Fruit fly (Drosophila melanogaster) whole organism, embryonic: ENCODE data around the gene Prp5.

ENCODE experiments used
- BEAF-32 ChIP-seq: fragments of 200-800 bp; sonication (Bioruptor generic); optimal IDR thresholded peaks from 3 replicates; lab custom pipeline; 2017; ENCODE audit warnings: missing biosample characterization, missing genetic modification characterization, mild to moderate bottlenecking, moderate library complexity, missing genetic modification reagents
- CG11723 ChIP-seq: fragments of 200-800 bp; sonication (Bioruptor generic); optimal IDR thresholded peaks from 2 replicates; lab custom pipeline; 2017; ENCODE audit warnings: missing biosample characterization, mild to moderate bottlenecking, missing genetic modification characterization
- CG12769 ChIP-seq: fragments of 200-800 bp; sonication (Bioruptor generic); optimal IDR thresholded peaks from 2 replicates; lab custom pipeline; 2019; ENCODE audit warnings: missing biosample characterization, mild to moderate bottlenecking, missing genetic modification characterization, moderate library complexity
- CG13287 ChIP-seq: fragments of 200-800 bp; sonication (Bioruptor generic); IDR thresholded peaks from 2 replicates; pipeline ENCODE4 v1.3.6; 2022; ENCODE audit warnings: missing biosample characterization, missing genetic modification characterization; ENCODE audit not compliant: partially characterized antibody
- CG14667 ChIP-seq: fragments of 200-800 bp; sonication (Bioruptor generic); IDR thresholded peaks from 2 replicates; pipeline ENCODE4 v1.3.6; 2022; ENCODE audit warnings: missing biosample characterization, missing genetic modification characterization
- CG14860 ChIP-seq: fragments of 200-800 bp; sonication (Bioruptor generic); IDR thresholded peaks from 3 replicates; pipeline ENCODE4 v1.3.6; 2022; ENCODE audit warnings: missing biosample characterization, missing genetic modification characterization; ENCODE audit not compliant: partially characterized antibody
- CG16815 ChIP-seq: fragments of 200-800 bp; sonication (Bioruptor generic); optimal IDR thresholded peaks from 3 replicates; lab custom pipeline; 2017; ENCODE audit warnings: missing biosample characterization, mild to moderate bottlenecking, missing genetic modification characterization
- CG18262 ChIP-seq: fragments of 200-800 bp; optimal IDR thresholded peaks from 3 replicates; lab custom pipeline; 2019; ENCODE audit warnings: missing biosample characterization, mild to moderate bottlenecking, missing genetic modification characterization, moderate library complexity
- CG30403 ChIP-seq: fragments of 200-800 bp; sonication (Bioruptor generic); optimal IDR thresholded peaks from 3 replicates; lab custom pipeline; 2016; ENCODE audit warnings: missing biosample characterization, missing genetic modification characterization
- CG6254 ChIP-seq: fragments of 200-800 bp; sonication (Bioruptor generic); optimal IDR thresholded peaks from 3 replicates; lab custom pipeline; 2017; ENCODE audit warnings: mild to moderate bottlenecking, missing biosample characterization, missing genetic modification reagents, missing genetic modification characterization
- CG6272 ChIP-seq: fragments of 200-800 bp; sonication (Bioruptor generic); IDR thresholded peaks from 2 replicates; pipeline ENCODE4 v1.3.6; 2022; ENCODE audit warnings: missing biosample characterization, missing genetic modification characterization
- CG7963 ChIP-seq: fragments of 200-800 bp; sonication (Bioruptor generic); IDR thresholded peaks from 3 replicates; pipeline ENCODE4 v1.3.6; 2022; ENCODE audit warnings: missing biosample characterization, missing genetic modification characterization; ENCODE audit not compliant: partially characterized antibody
- CG8765 ChIP-seq: fragments of 200-800 bp; sonication (Bioruptor generic); IDR thresholded peaks from 2 replicates; pipeline ENCODE4 v1.3.6; 2022; ENCODE audit warnings: missing biosample characterization, missing genetic modification characterization
- CkIIα-i1 ChIP-seq: fragments of 200-800 bp; sonication (Bioruptor generic); IDR thresholded peaks from 2 replicates; pipeline ENCODE4 v1.3.6; 2022; ENCODE audit warnings: missing biosample characterization, missing genetic modification characterization
- CoRest ChIP-seq: fragments of 200-800 bp; sonication (Bioruptor generic); optimal IDR thresholded peaks from 3 replicates; lab custom pipeline; 2018; ENCODE audit warnings: missing biosample characterization, mild to moderate bottlenecking, missing genetic modification characterization, moderate library complexity
- Dad ChIP-seq: fragments of 200-800 bp; sonication (Bioruptor generic); optimal IDR thresholded peaks from 3 replicates; lab custom pipeline; 2016; ENCODE audit warnings: missing biosample characterization, missing genetic modification characterization
- Dll ChIP-seq: fragments of 200-800 bp; sonication (Bioruptor generic); IDR thresholded peaks from 4 replicates; pipeline ENCODE4 v1.3.6; 2022; ENCODE audit warnings: missing biosample characterization, missing genetic modification characterization; ENCODE audit not compliant: partially characterized antibody
- Doc3 ChIP-seq: fragments of 200-800 bp; sonication (Bioruptor generic); IDR thresholded peaks from 3 replicates; pipeline ENCODE4 v1.3.6; 2022; ENCODE audit warnings: missing biosample characterization, missing genetic modification characterization; ENCODE audit not compliant: partially characterized antibody
- Dref ChIP-seq: fragments of 200-800 bp; sonication (Bioruptor generic); IDR thresholded peaks from 2 replicates; pipeline ENCODE4 v1.3.6; 2022; ENCODE audit warnings: missing biosample characterization, missing genetic modification characterization
- Ets97D ChIP-seq: fragments of 200-800 bp; sonication (Bioruptor generic); optimal IDR thresholded peaks from 3 replicates; lab custom pipeline; 2016; ENCODE audit warnings: missing biosample characterization, missing genetic modification characterization
- Hmx ChIP-seq: fragments of 200-800 bp; sonication (Bioruptor generic); optimal IDR thresholded peaks from 2 replicates; lab custom pipeline; 2016; ENCODE audit warnings: missing biosample characterization, missing genetic modification characterization
- Hr51 ChIP-seq, 2 experiments: fragments of 200-800 bp; sonication (Bioruptor generic); optimal IDR thresholded peaks; 2 replicates in 1 of 2; 3 replicates in 1 of 2; lab custom pipeline; 2016 to 2018; ENCODE audit warnings: missing biosample characterization in 2 of 2, missing genetic modification characterization in 2 of 2, mild to moderate bottlenecking in 1 of 2, moderate library complexity in 1 of 2
- MESR4 ChIP-seq: fragments of 200-800 bp; sonication (Bioruptor generic); optimal IDR thresholded peaks from 2 replicates; lab custom pipeline; 2018; ENCODE audit warnings: missing biosample characterization, mild to moderate bottlenecking, missing genetic modification characterization, moderate library complexity
- NFAT ChIP-seq: fragments of 200-800 bp; sonication (Bioruptor generic); IDR thresholded peaks from 2 replicates; pipeline ENCODE4 v1.3.6; 2022; ENCODE audit warnings: missing biosample characterization, missing genetic modification characterization
- Nf-YA ChIP-seq: fragments of 200-800 bp; sonication (Bioruptor generic); IDR thresholded peaks from 2 replicates; pipeline ENCODE4 v1.3.6; 2022; ENCODE audit warnings: missing biosample characterization, missing genetic modification characterization
- NfI ChIP-seq: fragments of 200-800 bp; sonication (Bioruptor generic); optimal IDR thresholded peaks from 3 replicates; lab custom pipeline; 2018; ENCODE audit warnings: missing biosample characterization, mild to moderate bottlenecking, missing genetic modification characterization, moderate library complexity
- Sry-δ ChIP-seq: fragments of 200-800 bp; sonication (Bioruptor generic); optimal IDR thresholded peaks from 2 replicates; lab custom pipeline; 2016; ENCODE audit warnings: missing biosample characterization, missing genetic modification characterization
- Xbp1 ChIP-seq: fragments of 200-800 bp; sonication (Bioruptor generic); optimal IDR thresholded peaks from 3 replicates; lab custom pipeline; 2016; ENCODE audit warnings: missing biosample characterization, mild to moderate bottlenecking, missing genetic modification characterization
- ab ChIP-seq: fragments of 200-800 bp; sonication (Bioruptor generic); optimal IDR thresholded peaks from 2 replicates; lab custom pipeline; 2016; ENCODE audit warnings: missing biosample characterization, missing genetic modification characterization
- bbx ChIP-seq: fragments of 200-800 bp; sonication (Bioruptor generic); IDR thresholded peaks from 2 replicates; pipeline ENCODE4 v1.3.6; 2022; ENCODE audit warnings: missing biosample characterization, missing genetic modification characterization; ENCODE audit not compliant: partially characterized antibody
- btn ChIP-seq: fragments of 200-800 bp; sonication (Bioruptor generic); optimal IDR thresholded peaks from 2 replicates; lab custom pipeline; 2016; ENCODE audit warnings: missing biosample characterization, missing genetic modification characterization
- cad ChIP-seq: fragments of >200 bp; optimal IDR thresholded peaks from 2 replicates; lab custom pipeline; 2017; ENCODE audit warnings: missing biosample characterization, missing genetic modification characterization
- crc ChIP-seq: fragments of 200-800 bp; sonication (Bioruptor generic); optimal IDR thresholded peaks from 2 replicates; lab custom pipeline; 2016; ENCODE audit warnings: missing biosample characterization, missing genetic modification characterization
- gt ChIP-seq: fragments of 200-800 bp; sonication (Bioruptor generic); IDR thresholded peaks from 2 replicates; pipeline ENCODE4 v1.3.6; 2022; ENCODE audit warnings: missing biosample characterization, missing genetic modification characterization
- ham ChIP-seq: fragments of 200-800 bp; sonication (Bioruptor generic); IDR thresholded peaks from 2 replicates; pipeline ENCODE4 v1.3.6; 2022; ENCODE audit warnings: missing biosample characterization, missing genetic modification characterization
- hb ChIP-seq: fragments of 200-800 bp; sonication (Bioruptor generic); IDR thresholded peaks from 3 replicates; pipeline ENCODE4 v1.3.6; 2022; ENCODE audit warnings: missing biosample characterization, missing genetic modification characterization; ENCODE audit not compliant: partially characterized antibody
- knrl ChIP-seq: fragments of 200-800 bp; sonication (Bioruptor generic); IDR thresholded peaks from 3 replicates; pipeline ENCODE4 v1.3.6; 2022; ENCODE audit warnings: missing biosample characterization, missing genetic modification characterization; ENCODE audit not compliant: partially characterized antibody
- lab ChIP-seq: fragments of 200-800 bp; sonication (Bioruptor generic); optimal IDR thresholded peaks from 3 replicates; lab custom pipeline; 2017; ENCODE audit warnings: missing biosample characterization, missing genetic modification characterization, mild to moderate bottlenecking, moderate library complexity, missing genetic modification reagents
- mam ChIP-seq: fragments of 200-800 bp; sonication (Bioruptor generic); optimal IDR thresholded peaks from 3 replicates; lab custom pipeline; 2016; ENCODE audit warnings: missing biosample characterization, missing genetic modification characterization
- nau ChIP-seq: fragments of 200-800 bp; sonication (Bioruptor generic); optimal IDR thresholded peaks from 3 replicates; lab custom pipeline; 2017; ENCODE audit warnings: missing biosample characterization, mild to moderate bottlenecking, missing genetic modification characterization, missing genetic modification reagents
- pzg ChIP-seq: fragments of 200-800 bp; sonication (Bioruptor generic); optimal IDR thresholded peaks from 3 replicates; lab custom pipeline; 2018; ENCODE audit warnings: missing biosample characterization, mild to moderate bottlenecking, missing genetic modification characterization, moderate library complexity
- slbo ChIP-seq: fragments of 200-800 bp; sonication (Bioruptor generic); IDR thresholded peaks from 2 replicates; pipeline ENCODE4 v1.3.6; 2022; ENCODE audit warnings: missing biosample characterization, missing genetic modification characterization
- so ChIP-seq: fragments of 200-800 bp; sonication (Bioruptor generic); IDR thresholded peaks from 3 replicates; pipeline ENCODE4 v1.3.6; 2022; ENCODE audit warnings: missing biosample characterization, missing genetic modification characterization
- tgo ChIP-seq: fragments of 200-800 bp; sonication (Bioruptor generic); IDR thresholded peaks from 3 replicates; pipeline ENCODE4 v1.3.6; 2022; ENCODE audit warnings: missing biosample characterization, missing genetic modification characterization
- tna ChIP-seq: fragments of 200-800 bp; sonication (Bioruptor generic); IDR thresholded peaks from 2 replicates; pipeline ENCODE4 v1.3.6; 2022; ENCODE audit warnings: missing biosample characterization, missing genetic modification characterization; ENCODE audit not compliant: partially characterized antibody

Gene Prp5

DNA sequence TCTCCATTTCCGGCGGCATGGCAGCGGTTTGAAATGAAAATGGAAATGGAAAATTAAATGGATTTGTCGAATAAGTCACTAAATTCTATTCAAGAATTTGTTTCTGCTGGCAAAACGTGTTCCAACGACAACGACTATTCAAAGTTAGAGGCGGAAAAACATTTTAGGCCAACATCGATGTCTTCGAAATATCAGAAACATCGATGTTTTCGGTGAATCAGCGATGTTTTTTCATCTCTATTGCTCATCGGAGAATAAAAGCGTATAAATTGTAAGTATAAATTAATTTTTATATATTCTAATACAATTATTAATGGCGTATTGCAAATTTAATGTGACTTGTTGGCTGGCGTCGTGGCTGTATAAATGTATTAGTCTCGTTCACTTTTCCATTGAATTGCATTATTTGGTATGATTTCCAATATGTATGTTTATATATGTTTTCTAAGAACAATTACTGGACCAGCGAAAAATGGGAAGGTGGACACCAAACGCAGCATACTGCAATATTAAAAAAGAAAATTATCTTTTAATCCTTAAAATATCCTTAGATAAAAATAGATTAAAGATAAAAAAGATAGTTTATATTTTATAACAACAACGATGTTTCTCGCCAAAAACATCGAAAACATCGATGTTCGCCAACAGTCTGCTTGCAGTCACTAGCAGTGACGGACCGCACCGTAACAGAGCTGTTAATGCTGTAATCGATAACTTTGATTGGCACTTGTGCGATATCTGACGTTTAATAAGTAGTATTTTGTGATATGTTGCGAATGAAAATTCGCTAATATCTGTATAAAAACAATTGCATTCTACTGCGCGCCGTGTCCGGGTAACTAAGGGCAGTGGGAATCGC is at the start of gene Prp5, which contains the start of gene CG12608 (continued):
- TF ChIP-seq crc = no peak
- TF ChIP-seq Dad (GFP tag; lab: Kevin White, UChicago) = no peak
- peak; percentile 69; the same call in 3 of the 4 replicates for TF ChIP-seq Dll (GFP tag; lab: Robert Waterston, UW)
- no peak for TF ChIP-seq ab (GFP tag; lab: Kevin White, UChicago)
- no peak for TF ChIP-seq CkIIα-i1 (GFP tag; lab: Robert Waterston, UW)
- TF ChIP-seq tna (GFP tag; lab: Robert Waterston, UW) = peak; percentile 37; the same call in 1 of the 2 replicates
- TF ChIP-seq Hr51 (GFP tag; optimal IDR thresholded peaks at IDR 0.05; lab: Kevin White, UChicago) = no peak
- peak; percentile 48; the same call in 2 of the 3 replicates for TF ChIP-seq CG14860 (GFP tag; lab: Robert Waterston, UW)
- peak; percentile 57; the same call in 2 of the 3 replicates for TF ChIP-seq knrl (GFP tag; lab: Robert Waterston, UW)
- peak; percentile 31 for TF ChIP-seq pzg (GFP tag; lab: Kevin White, UChicago)
- peak; percentile 33; the same call in 1 of the 2 replicates for TF ChIP-seq slbo
- no peak for TF ChIP-seq Xbp1 (GFP tag; lab: Kevin White, UChicago)
- TF ChIP-seq CG7963 (GFP tag; lab: Robert Waterston, UW) = peak; percentile 64
- TF ChIP-seq CG6254 (GFP tag; lab: Kevin White, UChicago) = no peak
- peak; percentile 9 for TF ChIP-seq CG30403 (GFP tag; lab: Kevin White, UChicago)
- no peak for TF ChIP-seq CG6272 (GFP tag; lab: Robert Waterston, UW)
- peak; percentile 76 for TF ChIP-seq Sry-δ (GFP tag; lab: Kevin White, UChicago)
- TF ChIP-seq gt (GFP tag; lab: Robert Waterston, UW) = no peak
- no peak for TF ChIP-seq CG16815
- peak; percentile 21 for TF ChIP-seq CoRest (tag; lab: Kevin White, UChicago)
- TF ChIP-seq NfI (GFP tag; lab: Kevin White, UChicago) = no peak
- no peak for TF ChIP-seq so (GFP tag; lab: Robert Waterston, UW)
- TF ChIP-seq BEAF-32 (GFP tag; lab: Kevin White, UChicago) = peak; percentile 68
- TF ChIP-seq Dref (GFP tag; lab: Robert Waterston, UW) = peak; percentile 78
- TF ChIP-seq hb = 0 out of 3 replicates have a peak, but pooled peaks have one; percentile 26
- peak; percentile 36 for TF ChIP-seq MESR4 (GFP tag; lab: Kevin White, UChicago)
- no peak for TF ChIP-seq nau (GFP tag; lab: Kevin White, UChicago)
- TF ChIP-seq Doc3 (GFP tag; lab: Robert Waterston, UW) = peak; percentile 52; the same call in 2 of the 3 replicates
- no peak for TF ChIP-seq cad (GFP tag; lab: Kevin White, UChicago)
- no peak for TF ChIP-seq Nf-YA (GFP tag; lab: Robert Waterston, UW)
- TF ChIP-seq CG18262 = peak; percentile 9
- peak; percentile 69; the same call in 1 of the 2 replicates for TF ChIP-seq CG13287 (GFP tag; lab: Robert Waterston, UW)
- TF ChIP-seq CG8765 (GFP tag; lab: Robert Waterston, UW) = no peak
- TF ChIP-seq mam = no peak

DNA sequence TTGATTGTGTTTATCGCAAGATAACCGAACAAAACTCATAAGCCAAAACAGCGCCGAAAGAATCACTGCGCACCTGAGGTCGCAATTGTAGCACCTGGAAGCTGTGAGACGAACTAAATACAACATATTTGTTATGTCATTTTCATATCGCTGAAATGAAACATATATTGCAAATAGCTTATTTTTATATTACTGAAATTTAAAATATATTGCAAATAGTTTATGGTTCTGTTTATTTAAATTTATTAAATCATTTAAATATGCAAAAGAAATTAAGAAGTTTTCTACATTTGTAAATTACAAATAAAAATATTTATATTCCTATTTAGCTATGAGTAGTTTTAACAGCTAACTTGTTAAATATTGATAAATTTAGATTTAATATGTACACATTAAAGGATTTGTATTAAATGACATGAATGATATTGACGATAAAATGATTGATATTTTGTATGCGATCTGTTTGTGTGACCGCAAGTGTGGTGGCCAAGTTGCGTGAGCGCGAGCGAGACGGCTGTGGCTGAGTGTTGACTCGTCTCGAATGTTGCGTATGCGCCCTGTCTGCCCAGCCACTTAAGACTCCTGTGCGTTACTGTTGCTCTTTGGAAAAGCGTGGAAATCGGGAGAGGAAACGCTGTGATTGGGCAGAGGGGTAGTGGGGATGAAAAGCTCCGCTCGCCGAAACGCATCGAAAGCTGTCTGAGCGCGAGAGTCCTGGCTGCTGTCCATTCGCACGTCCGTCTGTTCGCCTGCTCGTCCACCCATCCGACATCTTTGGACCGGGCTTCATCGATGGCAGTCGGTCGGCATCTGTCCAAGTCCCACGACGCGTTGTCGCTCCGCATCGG is 47.8 kb upstream of the Prp5 start, which contains the start of gene gce:
Gene gce (plus strand): TSS at position 798 of the 848 bp plus-strand sequence.
- peak; percentile 13 for TF ChIP-seq CG11723 (GFP tag; lab: Kevin White, UChicago)
- no peak for TF ChIP-seq CG14667 (GFP tag; lab: Robert Waterston, UW)
- no peak for TF ChIP-seq bbx (GFP tag; lab: Robert Waterston, UW)
- TF ChIP-seq Hmx (GFP tag; lab: Kevin White, UChicago) = no peak
- peak; percentile 28; the same call in 1 of the 2 replicates for TF ChIP-seq NFAT (GFP tag; lab: Robert Waterston, UW)
- TF ChIP-seq tgo (GFP tag; lab: Robert Waterston, UW) = peak; percentile 45; the same call in 1 of the 3 replicates
- TF ChIP-seq ham = no peak
- TF ChIP-seq btn = no peak
- no peak for TF ChIP-seq Ets97D (GFP tag; lab: Kevin White, UChicago)
- TF ChIP-seq Dll (GFP tag; lab: Robert Waterston, UW) = no peak
- peak; percentile 62 for TF ChIP-seq lab (GFP tag; lab: Kevin White, UChicago)
- peak; percentile 58 for TF ChIP-seq CG12769
- TF ChIP-seq Xbp1 (GFP tag; lab: Kevin White, UChicago) = peak; percentile 27
